Worm (Caenorhabditis elegans) whole organism, L4 larva: ENCODE data around the gene F59A6.13.

Source experiments
- D1046.2 ChIP-seq: fragments of 200-800 bp; sonication (Bioruptor generic); IDR thresholded peaks from 2 replicates; pipeline ENCODE4 v1.3.6; 2022; ENCODE audit warnings: missing genetic modification characterization, missing compliant biosample characterization
- F37D6.2 ChIP-seq: sonication (generic microtip); optimal IDR thresholded peaks from 2 replicates; lab custom pipeline; 2016; ENCODE audit warnings: mild to moderate bottlenecking, missing genetic modification characterization, missing compliant biosample characterization
- R02D3.7 ChIP-seq: fragments of 150-350 bp; sonication (generic microtip); optimal IDR thresholded peaks from 3 replicates; lab custom pipeline; 2014; ENCODE audit warnings: missing biosample characterization, missing genetic modification characterization
- T26A8.4 ChIP-seq: fragments of 200-800 bp; sonication (Bioruptor generic); IDR thresholded peaks from 2 replicates; pipeline ENCODE4 v1.3.6; 2022; ENCODE audit warnings: missing genetic modification characterization, missing compliant biosample characterization
- Y5F2A.4 ChIP-seq: fragments of 200-800 bp; sonication (Bioruptor generic); optimal IDR thresholded peaks from 2 replicates; lab custom pipeline; 2018; ENCODE audit warnings: mild to moderate bottlenecking, missing genetic modification characterization, missing compliant biosample characterization
- ZK337.2 ChIP-seq: fragments of 200-800 bp; sonication (Bioruptor generic); IDR thresholded peaks from 2 replicates; pipeline ENCODE4 v1.3.6; 2022; ENCODE audit warnings: missing genetic modification reagents, missing genetic modification characterization, missing compliant biosample characterization
- ZK546.5 ChIP-seq, 2 experiments: sonication (generic microtip); optimal IDR thresholded peaks; 2 replicates each; lab custom pipeline; 2017; ENCODE audit warnings: missing biosample characterization in 2 of 2, missing genetic modification characterization in 2 of 2
- aha-1 ChIP-seq: fragments of 150-350 bp; peaks from one replicate; lab custom pipeline; 2014; ENCODE audit warnings: missing biosample characterization, missing genetic modification characterization
- aly-2 ChIP-seq: sonication (generic microtip); optimal IDR thresholded peaks from 2 replicates; lab custom pipeline; 2018; ENCODE audit warnings: missing biosample characterization, missing genetic modification characterization
- ceh-44 ChIP-seq: fragments of 200-800 bp; sonication (Bioruptor generic); IDR thresholded peaks from 2 replicates; pipeline ENCODE4 v1.3.6; 2022; ENCODE audit warnings: missing genetic modification reagents, missing genetic modification characterization, missing compliant biosample characterization
- ceh-82 ChIP-seq: sonication (generic microtip); optimal IDR thresholded peaks from 2 replicates; lab custom pipeline; 2017; ENCODE audit warnings: missing biosample characterization, missing genetic modification characterization
- ctbp-1 ChIP-seq: fragments of 200-800 bp; sonication (Bioruptor generic); IDR thresholded peaks from 2 replicates; pipeline ENCODE4 v1.3.6; 2022; ENCODE audit warnings: missing genetic modification reagents, missing genetic modification characterization, missing compliant biosample characterization
- daf-12 ChIP-seq: fragments of 150-350 bp; optimal IDR thresholded peaks from 2 replicates; lab custom pipeline; 2014; ENCODE audit warnings: missing biosample characterization, missing genetic modification reagents, missing genetic modification characterization
- daf-16 ChIP-seq, 3 experiments: sonication (generic microtip); optimal IDR thresholded peaks; 2 replicates each; lab custom pipeline; 2016 to 2017; ENCODE audit warnings: missing genetic modification characterization in 3 of 3, missing genetic modification reagents in 3 of 3, mild to moderate bottlenecking in 2 of 3, missing compliant biosample characterization in 2 of 3, missing biosample characterization in 1 of 3, moderate library complexity in 1 of 3
- dmd-6 ChIP-seq: fragments of 200-800 bp; sonication (Bioruptor generic); IDR thresholded peaks from 2 replicates; pipeline ENCODE4 v1.3.6; 2022; ENCODE audit warnings: missing genetic modification reagents, missing genetic modification characterization, missing compliant biosample characterization
- dpl-1 ChIP-seq: fragments of 150-350 bp; optimal IDR thresholded peaks from 2 replicates; lab custom pipeline; 2014; ENCODE audit warnings: missing biosample characterization, missing genetic modification reagents, missing genetic modification characterization
- duxl-1 ChIP-seq: sonication (generic microtip); optimal IDR thresholded peaks from 2 replicates; lab custom pipeline; 2016; ENCODE audit warnings: mild to moderate bottlenecking, missing genetic modification characterization, moderate library complexity, missing compliant biosample characterization; ENCODE audit not compliant: poor library complexity
- fkh-10 ChIP-seq: fragments of 150-350 bp; optimal IDR thresholded peaks from 2 replicates; lab custom pipeline; 2014; ENCODE audit warnings: missing biosample characterization, missing genetic modification reagents, missing genetic modification characterization
- gei-8 ChIP-seq: fragments of 200-800 bp; sonication (Bioruptor generic); optimal IDR thresholded peaks from 2 replicates; lab custom pipeline; 2018; ENCODE audit warnings: mild to moderate bottlenecking, missing genetic modification characterization, missing compliant biosample characterization
- hlh-11 ChIP-seq: fragments of 200-800 bp; sonication (Bioruptor generic); optimal IDR thresholded peaks from 2 replicates; lab custom pipeline; 2018; ENCODE audit warnings: mild to moderate bottlenecking, missing genetic modification characterization, missing compliant biosample characterization
- hlh-30 ChIP-seq: sonication (generic microtip); optimal IDR thresholded peaks from 2 replicates; lab custom pipeline; 2017; ENCODE audit warnings: antibody characterized with exemption, mild to moderate bottlenecking, missing genetic modification characterization, missing compliant biosample characterization; ENCODE audit not compliant: insufficient read depth
- lin-1 ChIP-seq: fragments of 200-800 bp; sonication (Bioruptor generic); IDR thresholded peaks from 2 replicates; pipeline ENCODE4 v1.3.6; 2022; ENCODE audit warnings: missing genetic modification reagents, missing genetic modification characterization, missing compliant biosample characterization
- lin-29 ChIP-seq: fragments of 200-800 bp; sonication (Bioruptor generic); IDR thresholded peaks from 2 replicates; pipeline ENCODE4 v1.3.6; 2022; ENCODE audit warnings: missing genetic modification reagents, missing genetic modification characterization, missing compliant biosample characterization
- madf-9 ChIP-seq: fragments of 200-800 bp; sonication (Bioruptor generic); conservative IDR thresholded peaks from 2 replicates; pipeline ENCODE4 v1.3.6; 2022; ENCODE audit warnings: missing genetic modification reagents, missing genetic modification characterization, missing compliant biosample characterization
- mdt-29 ChIP-seq: fragments of 200-800 bp; sonication (Bioruptor generic); IDR thresholded peaks from 2 replicates; pipeline ENCODE4 v1.3.6; 2022; ENCODE audit warnings: missing genetic modification reagents, missing genetic modification characterization, missing compliant biosample characterization
- mxl-3 ChIP-seq: fragments of 200-800 bp; sonication (Bioruptor generic); optimal IDR thresholded peaks from 2 replicates; lab custom pipeline; 2018; ENCODE audit warnings: mild to moderate bottlenecking, missing genetic modification characterization, missing compliant biosample characterization
- nhr-10 ChIP-seq: fragments of 150-350 bp; optimal IDR thresholded peaks from 2 replicates; lab custom pipeline; 2014; ENCODE audit warnings: missing biosample characterization, missing genetic modification characterization
- nhr-11 ChIP-seq: fragments of 150-350 bp; optimal IDR thresholded peaks from 2 replicates; lab custom pipeline; 2014; ENCODE audit warnings: missing biosample characterization, missing genetic modification characterization
- nhr-237 ChIP-seq: sonication (generic microtip); optimal IDR thresholded peaks from 2 replicates; lab custom pipeline; 2017; ENCODE audit warnings: missing biosample characterization, missing genetic modification characterization
- nhr-28 ChIP-seq: fragments of 150-350 bp; optimal IDR thresholded peaks from 2 replicates; lab custom pipeline; 2014; ENCODE audit warnings: missing biosample characterization, missing genetic modification characterization
- nhr-48 ChIP-seq: sonication (generic microtip); optimal IDR thresholded peaks from 2 replicates; lab custom pipeline; 2016; ENCODE audit warnings: mild to moderate bottlenecking, missing genetic modification characterization, missing compliant biosample characterization
- nhr-6 ChIP-seq: fragments of 150-350 bp; optimal IDR thresholded peaks from 2 replicates; lab custom pipeline; 2014; ENCODE audit warnings: missing biosample characterization, missing genetic modification characterization
- nhr-77 ChIP-seq: fragments of 150-350 bp; optimal IDR thresholded peaks from 2 replicates; lab custom pipeline; 2014; ENCODE audit warnings: missing biosample characterization, missing genetic modification characterization
- pha-4 ChIP-seq, 2 experiments: fragments of 150-350 bp in 1 of 2; fragments of 200-800 bp in 1 of 2; sonication (Bioruptor generic) in 1 of 2; IDR thresholded peaks in 1 of 2; optimal IDR thresholded peaks in 1 of 2; 2 replicates each; pipeline versions ENCODE4 v1.3.6 to Lab custom; 2014 to 2022; ENCODE audit warnings: missing genetic modification characterization in 2 of 2, missing genetic modification reagents in 2 of 2, missing biosample characterization in 1 of 2, missing compliant biosample characterization in 1 of 2
- pqm-1 ChIP-seq: sonication (generic microtip); optimal IDR thresholded peaks from 2 replicates; lab custom pipeline; 2017; ENCODE audit warnings: missing biosample characterization, missing genetic modification characterization
- saeg-2 ChIP-seq: fragments of 200-800 bp; sonication (Bioruptor generic); IDR thresholded peaks from 2 replicates; pipeline ENCODE4 v1.3.6; 2022; ENCODE audit warnings: missing genetic modification reagents, missing genetic modification characterization, missing compliant biosample characterization
- set-16 ChIP-seq: fragments of 200-800 bp; sonication (Bioruptor generic); IDR thresholded peaks from 2 replicates; pipeline ENCODE4 v1.3.6; 2022; ENCODE audit warnings: missing genetic modification reagents, missing genetic modification characterization, missing compliant biosample characterization
- skn-1 ChIP-seq: fragments of 150-350 bp; optimal IDR thresholded peaks from 2 replicates; lab custom pipeline; 2014; ENCODE audit warnings: missing biosample characterization, missing genetic modification characterization
- spr-1 ChIP-seq: sonication (generic microtip); optimal IDR thresholded peaks from 2 replicates; lab custom pipeline; 2016; ENCODE audit warnings: mild to moderate bottlenecking, missing genetic modification characterization, missing compliant biosample characterization
- tag-97 ChIP-seq: fragments of 200-800 bp; sonication (Bioruptor generic); IDR thresholded peaks from 2 replicates; pipeline ENCODE4 v1.3.6; 2022; ENCODE audit warnings: missing genetic modification characterization, missing compliant biosample characterization
- tra-1 ChIP-seq: fragments of 200-800 bp; sonication (Bioruptor generic); IDR thresholded peaks from 2 replicates; pipeline ENCODE4 v1.3.6; 2022; ENCODE audit warnings: missing genetic modification reagents, missing genetic modification characterization, missing compliant biosample characterization
- unc-39 ChIP-seq: sonication (generic microtip); optimal IDR thresholded peaks from 2 replicates; lab custom pipeline; 2017; ENCODE audit warnings: missing biosample characterization, missing genetic modification characterization
- unc-62 ChIP-seq, 3 experiments: fragments of 150-350 bp in 1 of 3; sonication (generic microtip); optimal IDR thresholded peaks in 2 of 3; peaks in 1 of 3; 1 replicate in 1 of 3; 2 replicates in 2 of 3; lab custom pipeline; 2014 to 2017; ENCODE audit warnings: missing biosample characterization in 3 of 3, missing genetic modification characterization in 3 of 3, missing genetic modification reagents in 3 of 3, missing genotype in 1 of 3
- vab-7 ChIP-seq: fragments of 200-800 bp; sonication (Bioruptor generic); IDR thresholded peaks from 2 replicates; pipeline ENCODE4 v1.3.6; 2022; ENCODE audit warnings: missing genetic modification reagents, missing genetic modification characterization, missing compliant biosample characterization
- zfp-3 ChIP-seq: fragments of 200-800 bp; sonication (Bioruptor generic); conservative IDR thresholded peaks from 2 replicates; pipeline ENCODE4 v1.3.6; 2022; ENCODE audit warnings: missing genetic modification reagents, missing genetic modification characterization, missing compliant biosample characterization
- zip-11 ChIP-seq: fragments of 200-800 bp; sonication (Bioruptor generic); IDR thresholded peaks from 2 replicates; pipeline ENCODE4 v1.3.6; 2022; ENCODE audit warnings: missing genetic modification characterization, missing compliant biosample characterization
- ztf-11 ChIP-seq: fragments of 150-350 bp; optimal IDR thresholded peaks from 2 replicates; lab custom pipeline; 2014; ENCODE audit warnings: missing biosample characterization, missing genetic modification characterization
- ztf-7 ChIP-seq: fragments of 150-350 bp; optimal IDR thresholded peaks from 2 replicates; lab custom pipeline; 2014; ENCODE audit warnings: missing biosample characterization, missing genetic modification characterization

The F59A6.13 gene

ce11 chrII:4994939-4995338 lies 27.7 kb upstream of the F59A6.13 start, which contains the start of gene rnh-1.0:
TSS of gene rnh-1.0 (plus strand) at chrII:4995327.
- TF ChIP-seq nhr-77: no peak
- TF ChIP-seq hlh-30 (tag; lab: Kevin White, UChicago): peak; percentile 20
- TF ChIP-seq nhr-28 (tag; lab: Kevin White, UChicago): no peak
- no peak for TF ChIP-seq unc-62 (GFP tag; optimal IDR thresholded peaks at IDR 0.05 in 1 of 2; lab: Kevin White, UChicago)
- TF ChIP-seq unc-62 (tag; optimal IDR thresholded peaks at IDR 0.05; lab: Kevin White, UChicago): no peak
- TF ChIP-seq mdt-29 (GFP tag; lab: Robert Waterston, UW): no peak
- no peak for TF ChIP-seq ZK546.5 (tag; optimal IDR thresholded peaks at IDR 0.05; lab: Kevin White, UChicago)
- TF ChIP-seq tag-97 (GFP tag; lab: Robert Waterston, UW): no peak
- no peak for TF ChIP-seq ztf-7 (tag; lab: Kevin White, UChicago)
- no peak for TF ChIP-seq D1046.2 (GFP tag; lab: Robert Waterston, UW)
- no peak for TF ChIP-seq ceh-44 (GFP tag; lab: Robert Waterston, UW)
- no peak for TF ChIP-seq Y5F2A.4
- TF ChIP-seq set-16 (GFP tag; lab: Robert Waterston, UW): no peak
- TF ChIP-seq unc-39 (tag; lab: Kevin White, UChicago): no peak
- TF ChIP-seq dmd-6 (GFP tag; lab: Robert Waterston, UW): peak; percentile 7; the same call in 1 of the 2 replicates

ce11 chrII:4998657-4999056 lies 23.9 kb upstream of the F59A6.13 start, which contains the start of gene F59A6.11:
TSS of gene F59A6.11 (minus strand) at chrII:4998757.
- TF ChIP-seq saeg-2 (GFP tag; lab: Robert Waterston, UW) (no peak), skn-1 (tag; lab: Kevin White, UChicago) (no peak), aly-2 (tag; lab: Kevin White, UChicago) (no peak), gei-8 (GFP tag; lab: Kevin White, UChicago) (no peak), mxl-3 (GFP tag; lab: Kevin White, UChicago) (no peak), tra-1 (GFP tag; lab: Robert Waterston, UW) (no peak), nhr-237 (tag; lab: Kevin White, UChicago) (no peak), nhr-48 (tag; lab: Kevin White, UChicago) (no peak), ceh-82 (tag; lab: Kevin White, UChicago) (no peak), vab-7 (no peak), R02D3.7 (tag; lab: Kevin White, UChicago) (no peak), fkh-10 (GFP tag; lab: Kevin White, UChicago) (no peak), zip-11 (GFP tag; lab: Robert Waterston, UW) (no peak)

DNA sequence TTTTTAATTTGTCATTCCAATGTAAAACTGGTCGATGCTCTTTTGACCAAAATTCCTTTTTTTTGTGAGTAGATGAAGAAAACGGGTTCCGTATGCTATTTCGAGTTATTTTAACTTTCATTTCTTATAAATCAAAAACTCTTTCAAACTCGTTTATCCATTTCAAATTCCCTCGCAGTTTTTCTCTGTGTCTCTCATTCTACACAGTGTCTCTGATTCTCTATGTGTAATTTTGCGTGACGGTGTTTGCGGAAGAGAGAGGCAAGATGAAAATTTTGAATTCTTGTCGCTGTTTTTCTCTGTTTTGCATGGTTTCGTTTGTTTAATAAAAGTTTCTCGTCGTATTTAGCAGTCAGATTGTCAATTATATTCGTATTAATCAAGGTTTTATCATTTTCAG lies 23.5 kb upstream of the F59A6.13 start, which contains the start of gene citk-2:
Gene citk-2 (plus strand): TSS at position 399 of the 400 bp plus-strand sequence.
- TF ChIP-seq madf-9 (GFP tag; lab: Robert Waterston, UW) (peak; percentile 68), nhr-48 (tag; lab: Kevin White, UChicago) (no peak), pqm-1 (tag; lab: Kevin White, UChicago) (no peak), ctbp-1 (no peak), nhr-11 (tag; lab: Kevin White, UChicago) (peak; percentile 74), daf-12 (tag; lab: Kevin White, UChicago) (no peak), hlh-11 (tag; lab: Kevin White, UChicago) (peak; percentile 66), daf-16 (GFP tag; optimal IDR thresholded peaks at IDR 0.05; lab: Kevin White, UChicago) (no peak), daf-16 (tag; optimal IDR thresholded peaks at IDR 0.05; lab: Kevin White, UChicago) (no peak), lin-1 (GFP tag; lab: Robert Waterston, UW) (peak; percentile 68; the same call in 1 of the 2 replicates), ztf-11 (tag; lab: Kevin White, UChicago) (no peak), spr-1 (tag; lab: Kevin White, UChicago) (peak; percentile 45), aha-1 (tag; lab: Kevin White, UChicago) (peak; percentile 97), ZK337.2 (no peak), nhr-10 (tag; lab: Kevin White, UChicago) (no peak), lin-29 (GFP tag; lab: Robert Waterston, UW) (no peak), dpl-1 (GFP tag; lab: Kevin White, UChicago) (peak; percentile 100), nhr-6 (tag; lab: Kevin White, UChicago) (peak; percentile 54), T26A8.4 (GFP tag; lab: Robert Waterston, UW) (peak; percentile 79), zfp-3 (GFP tag; lab: Robert Waterston, UW) (no peak), fkh-10 (GFP tag; lab: Kevin White, UChicago) (peak; percentile 30), pha-4 (GFP tag; IDR thresholded peaks at IDR 0.05; lab: Robert Waterston, UW) (no peak), pha-4 (tag; optimal IDR thresholded peaks at IDR 0.05; lab: Kevin White, UChicago) (peak; percentile 79), duxl-1 (tag; lab: Kevin White, UChicago) (peak; percentile 74), F37D6.2 (tag; lab: Kevin White, UChicago) (peak; percentile 29)
